Worm (Caenorhabditis elegans): Measurements from ENCODE around the gene srx-135.

The srx-135 gene

DNA sequence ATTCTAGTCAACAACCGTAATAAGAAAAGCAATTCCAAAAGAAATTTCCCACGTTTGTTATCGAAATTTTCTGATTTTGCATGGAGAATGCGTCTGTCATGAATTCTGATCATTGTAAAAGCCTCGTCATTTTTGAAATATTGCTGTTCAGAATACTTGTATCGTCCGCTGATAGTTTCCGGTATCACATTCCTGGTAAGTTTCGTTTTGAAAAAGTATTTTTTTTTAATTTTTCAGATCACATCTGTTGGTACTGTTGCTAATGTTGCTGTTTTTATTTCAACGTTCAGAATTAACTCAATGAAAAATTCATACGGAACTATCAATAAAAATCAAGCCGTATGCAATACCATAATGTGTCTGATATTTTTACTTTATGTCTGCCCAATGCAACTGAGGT, 18.1 kb upstream of the srx-135 start, which contains the start of gene srx-17:
TSS of gene srx-17 (plus strand) at position 301 of the 400 bp plus-strand sequence.
- TF ChIP-seq nhr-20 (tag; optimal IDR thresholded peaks at IDR 0.05) (no peak), sox-4 (tag; optimal IDR thresholded peaks at IDR 0.05) (no peak), nhr-84 (tag; optimal IDR thresholded peaks at IDR 0.05) (no peak), efl-1 (optimal IDR thresholded peaks at IDR 0.05) (no peak), efl-1 (GFP tag; optimal IDR thresholded peaks at IDR 0.05 in 1 of 2) (peak in 1 of 2 experiments; percentile 29)

DNA sequence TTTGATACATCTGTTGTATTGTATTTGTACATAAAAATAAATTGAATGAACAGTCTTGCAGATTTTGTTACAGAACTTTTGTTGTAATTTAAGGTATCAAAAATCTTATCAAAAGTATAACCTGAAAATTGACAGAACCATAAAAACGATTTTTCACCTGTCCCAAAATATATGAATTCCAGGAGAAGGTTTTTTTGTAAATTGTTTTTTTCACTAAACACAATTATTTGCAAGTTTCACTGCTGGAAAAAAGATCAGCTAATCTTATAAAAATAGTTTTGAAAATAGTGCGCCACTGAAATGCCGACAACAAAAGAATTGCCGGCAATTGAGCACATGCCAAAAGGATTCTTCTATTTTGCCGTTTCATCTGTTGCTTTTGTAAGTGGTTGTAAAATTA, 15.9 kb upstream of the srx-135 start, which contains the start of gene srx-130:
TSS of gene srx-130 (plus strand) at position 301 of the 400 bp plus-strand sequence.
- TF ChIP-seq nhr-20 (tag; optimal IDR thresholded peaks at IDR 0.05) (no peak), nhr-47 (tag; optimal IDR thresholded peaks at IDR 0.05) (no peak), F16B12.6 (tag; optimal IDR thresholded peaks at IDR 0.05) (no peak), mab-9 (GFP tag; IDR thresholded peaks at IDR 0.05) (no peak), ceh-82 (tag; optimal IDR thresholded peaks at IDR 0.05) (no peak), unc-98 (GFP tag; IDR thresholded peaks at IDR 0.05) (no peak), lin-15B (tag; optimal IDR thresholded peaks at IDR 0.05) (no peak), aly-2 (tag; optimal IDR thresholded peaks at IDR 0.05) (no peak), mdl-1 (tag; optimal IDR thresholded peaks at IDR 0.05) (no peak), lin-14 (GFP tag; optimal IDR thresholded peaks at IDR 0.05) (no peak), tbx-2 (tag; optimal IDR thresholded peaks at IDR 0.05) (no peak), ceh-63 (GFP tag; optimal IDR thresholded peaks at IDR 0.05) (no peak), vab-15 (tag; optimal IDR thresholded peaks at IDR 0.05) (no peak)

DNA sequence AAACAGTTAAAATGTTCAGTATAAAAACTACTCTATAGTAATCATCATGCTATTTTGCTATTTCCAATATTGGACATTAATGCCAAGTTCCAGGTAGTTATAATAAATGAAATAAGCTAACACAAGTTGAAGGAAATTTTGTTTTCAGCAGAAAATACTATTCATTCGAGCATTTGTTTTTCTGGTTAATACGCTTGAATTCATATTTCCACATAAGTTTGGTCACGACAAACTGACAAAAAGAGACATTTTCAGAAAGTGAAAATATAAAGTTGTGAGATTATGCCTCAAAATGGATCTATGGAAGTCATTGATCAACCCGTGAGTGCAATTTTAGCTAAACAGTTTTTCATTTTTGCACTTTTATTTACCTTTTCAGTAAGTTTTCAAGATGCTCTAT, 13.9 kb upstream of the srx-135 start, which contains the start of gene srx-131:
TSS of gene srx-131 (plus strand) at position 301 of the 400 bp plus-strand sequence.
- TF ChIP-seq ceh-82 (tag; optimal IDR thresholded peaks at IDR 0.05) (no peak), snpc-4 (tag; optimal IDR thresholded peaks at IDR 0.05) (no peak), ces-1 (GFP tag; optimal IDR thresholded peaks at IDR 0.05) (no peak), tbx-2 (tag; optimal IDR thresholded peaks at IDR 0.05) (no peak), nhr-20 (tag; optimal IDR thresholded peaks at IDR 0.05) (no peak), nhr-85 (tag) (no peak), zag-1 (tag; optimal IDR thresholded peaks at IDR 0.05) (no peak), fkh-8 (tag; optimal IDR thresholded peaks at IDR 0.05) (no peak), nhr-12 (tag; optimal IDR thresholded peaks at IDR 0.05) (no peak), jun-1 (tag; optimal IDR thresholded peaks at IDR 0.05) (no peak), ceh-88 (GFP tag; IDR thresholded peaks at IDR 0.05) (no peak), F16B12.6 (tag; optimal IDR thresholded peaks at IDR 0.05) (no peak), pqm-1 (tag; optimal IDR thresholded peaks at IDR 0.05) (no peak), nhr-47 (tag; optimal IDR thresholded peaks at IDR 0.05) (no peak), swsn-7 (tag; optimal IDR thresholded peaks at IDR 0.05) (no peak), blmp-1 (tag; optimal IDR thresholded peaks at IDR 0.05) (no peak), pag-3 (tag; optimal IDR thresholded peaks at IDR 0.05; ENCODE audit: borderline replicate concordance, insufficient read depth) (no peak)

DNA sequence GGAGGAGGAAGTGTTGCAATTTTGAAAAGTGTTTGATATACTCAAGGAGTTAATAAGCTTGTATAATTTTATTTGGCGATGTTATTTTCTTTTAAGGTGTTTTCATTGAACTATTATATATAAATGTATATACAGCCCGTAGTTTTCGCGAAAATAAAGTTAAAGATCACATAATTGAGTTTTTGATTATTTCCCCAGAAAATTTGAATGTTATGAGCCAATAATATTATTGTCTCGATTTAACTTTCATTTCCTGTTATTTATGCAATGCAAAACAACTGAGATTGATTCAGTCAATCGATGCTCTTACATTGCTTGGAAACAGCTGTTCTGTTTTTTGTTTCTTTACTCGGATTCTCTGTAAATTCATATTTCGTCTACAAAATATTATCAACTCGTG, 10.6 kb upstream of the srx-135 start, which contains the start of gene srx-133:
TSS of gene srx-133 (plus strand) at position 301 of the 400 bp plus-strand sequence.
- no peak for TF ChIP-seq C16A3.4 (tag; optimal IDR thresholded peaks at IDR 0.05)
- TF ChIP-seq alr-1 (tag; optimal IDR thresholded peaks at IDR 0.05; ENCODE audit: borderline replicate concordance), result no peak
- no peak for TF ChIP-seq elt-2 (tag; optimal IDR thresholded peaks at IDR 0.05)
- TF ChIP-seq fkh-8 (tag; optimal IDR thresholded peaks at IDR 0.05), result no peak
- TF ChIP-seq nhr-71 (tag; optimal IDR thresholded peaks at IDR 0.05), result no peak

DNA sequence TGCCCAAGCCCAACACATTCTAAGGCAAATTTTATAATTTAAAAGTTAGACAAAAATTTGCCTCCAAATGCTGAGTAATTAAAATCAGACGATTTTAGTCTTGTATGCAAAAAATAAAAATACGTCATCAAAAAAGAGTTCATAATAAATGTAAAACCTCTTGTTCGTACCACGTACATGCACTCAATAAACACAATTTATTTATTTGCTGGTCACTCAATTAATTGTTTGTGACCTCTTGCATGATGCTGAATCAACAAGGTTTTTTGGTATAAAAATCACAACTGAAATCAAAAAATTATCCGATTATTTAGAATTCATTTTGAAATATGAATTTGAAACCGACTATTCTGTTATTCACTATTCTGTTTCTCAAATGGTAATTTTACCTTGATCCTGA, 8.8 kb upstream of the srx-135 start, which contains the start of gene hpx-2:
TSS of gene hpx-2 (plus strand) at position 301 of the 400 bp plus-strand sequence.
- TF ChIP-seq nhr-20 (tag; optimal IDR thresholded peaks at IDR 0.05) (no peak), fkh-8 (tag; optimal IDR thresholded peaks at IDR 0.05) (no peak), unc-98 (GFP tag; IDR thresholded peaks at IDR 0.05) (no peak), ceh-63 (GFP tag; optimal IDR thresholded peaks at IDR 0.05) (no peak), unc-62 (GFP tag; optimal IDR thresholded peaks at IDR 0.05) (no peak), nhr-71 (tag; optimal IDR thresholded peaks at IDR 0.05) (no peak), lin-14 (GFP tag; optimal IDR thresholded peaks at IDR 0.05) (no peak), efl-1 (optimal IDR thresholded peaks at IDR 0.05) (no peak), efl-1 (GFP tag; optimal IDR thresholded peaks at IDR 0.05 in 1 of 2) (no peak), ceh-82 (tag; optimal IDR thresholded peaks at IDR 0.05) (no peak), fkh-4 (tag; optimal IDR thresholded peaks at IDR 0.05; ENCODE audit: borderline replicate concordance) (no peak), nhr-19 (GFP tag; conservative IDR thresholded peaks at IDR 0.05) (no peak), zip-4 (GFP tag; optimal IDR thresholded peaks at IDR 0.05) (no peak)
